Worm (Caenorhabditis elegans) whole organism, early embryonic: ENCODE data around the gene Y51H7C.8.

ENCODE experiments used
- F13C5.2 ChIP-seq: sonication (generic microtip); optimal IDR thresholded peaks from 2 replicates; lab custom pipeline; 2017; ENCODE audit warnings: mild to moderate bottlenecking, missing genetic modification characterization, inconsistent platforms, missing compliant biosample characterization
- ama-1 ChIP-seq: fragments of 150-350 bp; optimal IDR thresholded peaks from 2 replicates; lab custom pipeline; 2014
- ets-7 ChIP-seq: sonication (generic microtip); optimal IDR thresholded peaks from 2 replicates; lab custom pipeline; 2016; ENCODE audit warnings: missing genotype, missing genetic modification characterization, missing compliant biosample characterization
- flt-1 ChIP-seq: fragments of 200-800 bp; sonication (Bioruptor generic); IDR thresholded peaks from 2 replicates; pipeline ENCODE4 v1.3.6; 2022; ENCODE audit warnings: missing genetic modification characterization, missing compliant biosample characterization
- hmg-4 ChIP-seq: fragments of 200-800 bp; sonication (Bioruptor generic); optimal IDR thresholded peaks from 2 replicates; lab custom pipeline; 2018; ENCODE audit warnings: mild to moderate bottlenecking, missing genetic modification characterization, missing compliant biosample characterization
- hnd-1 ChIP-seq: sonication (generic microtip); optimal IDR thresholded peaks from 2 replicates; lab custom pipeline; 2016; ENCODE audit warnings: missing genetic modification characterization, missing compliant biosample characterization
- pes-1 ChIP-seq: fragments of 200-800 bp; sonication (Bioruptor generic); IDR thresholded peaks from 2 replicates; pipeline ENCODE4 v1.3.6; 2022; ENCODE audit warnings: missing genetic modification reagents, missing genetic modification characterization, missing compliant biosample characterization
- sea-1 ChIP-seq: fragments of 200-800 bp; sonication (Bioruptor generic); conservative IDR thresholded peaks from 2 replicates; pipeline ENCODE4 v1.3.6; 2022; ENCODE audit warnings: missing genetic modification characterization, missing compliant biosample characterization
- tbx-11 ChIP-seq: fragments of 200-800 bp; sonication (Bioruptor generic); IDR thresholded peaks from 2 replicates; pipeline ENCODE4 v1.3.6; 2022; ENCODE audit warnings: missing genetic modification characterization, missing compliant biosample characterization
- tbx-37 ChIP-seq: fragments of 200-800 bp; sonication (Bioruptor generic); conservative IDR thresholded peaks from 2 replicates; pipeline ENCODE4 v1.3.6; 2022; ENCODE audit warnings: missing genetic modification reagents, missing genetic modification characterization, missing compliant biosample characterization
- tra-4 ChIP-seq: sonication (generic microtip); optimal IDR thresholded peaks from 2 replicates; lab custom pipeline; 2017; ENCODE audit warnings: missing genetic modification characterization, missing compliant biosample characterization

DNA sequence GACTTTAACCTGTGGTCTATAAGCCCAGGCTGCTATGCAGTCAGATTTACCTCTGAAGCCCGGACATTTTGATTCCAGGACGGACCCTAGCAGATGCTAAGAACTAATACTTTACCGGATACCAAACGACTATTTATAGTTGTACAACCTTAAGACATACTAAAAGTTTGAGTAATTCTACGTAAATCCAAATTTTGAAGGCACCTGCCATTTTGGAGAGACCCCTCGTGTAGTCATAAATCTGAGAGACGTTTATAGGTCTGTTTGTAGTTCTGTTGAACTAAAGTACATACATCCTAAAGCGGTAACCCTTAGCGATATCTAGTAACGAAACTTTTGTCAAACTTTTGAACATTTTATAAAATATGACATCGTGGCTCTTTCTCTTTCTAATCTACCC, 3.2 kb upstream of the Y51H7C.8 start, which contains the start of gene F54D12.2:
- no peak for TF ChIP-seq ama-1 (lab: Kevin White, UChicago)
- TF ChIP-seq hnd-1 (tag; lab: Kevin White, UChicago) = no peak
- no peak for TF ChIP-seq flt-1 (GFP tag; lab: Robert Waterston, UW)
- no peak for TF ChIP-seq tbx-37 (GFP tag; lab: Robert Waterston, UW)
- no peak for TF ChIP-seq pes-1 (GFP tag; lab: Robert Waterston, UW)
- TF ChIP-seq hmg-4 (GFP tag; lab: Kevin White, UChicago) = no peak
- no peak for TF ChIP-seq F13C5.2
- TF ChIP-seq sea-1 = no peak
- no peak for TF ChIP-seq ets-7 (tag; lab: Kevin White, UChicago)
- no peak for TF ChIP-seq tbx-11 (GFP tag; lab: Robert Waterston, UW)
- TF ChIP-seq tra-4 (tag; lab: Kevin White, UChicago) = no peak
